Worm (Caenorhabditis elegans) whole organism, young adult: ENCODE data around the gene F10G2.1.

Experiments
- B0336.3 ChIP-seq: fragments of 200-800 bp; sonication (Bioruptor generic); IDR thresholded peaks from 2 replicates; pipeline ENCODE4 v1.3.6; 2022; ENCODE audit warnings: missing genetic modification characterization, missing compliant biosample characterization
- C06A6.2 ChIP-seq: fragments of 200-800 bp; sonication (Bioruptor generic); conservative IDR thresholded peaks from 2 replicates; pipeline ENCODE4 v1.3.6; 2022; ENCODE audit warnings: missing genetic modification characterization, missing compliant biosample characterization
- F33H1.4 ChIP-seq: fragments of 200-800 bp; sonication (Bioruptor generic); IDR thresholded peaks from 2 replicates; pipeline ENCODE4 v1.3.6; 2022; ENCODE audit warnings: missing genetic modification reagents, missing genetic modification characterization, missing compliant biosample characterization
- F37B4.10 ChIP-seq: fragments of 200-800 bp; sonication (Bioruptor generic); IDR thresholded peaks from 2 replicates; pipeline ENCODE4 v1.3.6; 2022; ENCODE audit warnings: missing genetic modification characterization, missing compliant biosample characterization
- F39B2.1 ChIP-seq: fragments of 200-800 bp; sonication (Bioruptor generic); IDR thresholded peaks from 2 replicates; pipeline ENCODE4 v1.3.6; 2022; ENCODE audit warnings: missing genetic modification reagents, missing genetic modification characterization, missing compliant biosample characterization
- F52B5.7 ChIP-seq: sonication (generic microtip); optimal IDR thresholded peaks from 2 replicates; lab custom pipeline; 2016; ENCODE audit warnings: mild to moderate bottlenecking, missing genetic modification characterization, missing compliant biosample characterization
- Y53G8AR.9 ChIP-seq: fragments of 200-800 bp; sonication (Bioruptor generic); conservative IDR thresholded peaks from 2 replicates; pipeline ENCODE4 v1.3.6; 2022; ENCODE audit warnings: missing genetic modification reagents, missing genetic modification characterization, missing compliant biosample characterization
- Y95B8A.8 ChIP-seq: fragments of 200-800 bp; sonication (Bioruptor generic); IDR thresholded peaks from 2 replicates; pipeline ENCODE4 v1.3.6; 2022; ENCODE audit warnings: missing genetic modification reagents, missing genetic modification characterization, missing compliant biosample characterization
- athp-1 ChIP-seq: sonication (generic microtip); optimal IDR thresholded peaks from 2 replicates; lab custom pipeline; 2017; ENCODE audit warnings: mild to moderate bottlenecking, missing genetic modification characterization, missing compliant biosample characterization
- attf-5 ChIP-seq: fragments of 200-800 bp; sonication (Bioruptor generic); optimal IDR thresholded peaks from 2 replicates; lab custom pipeline; 2018; ENCODE audit warnings: mild to moderate bottlenecking, missing genetic modification characterization, missing compliant biosample characterization
- cebp-1 ChIP-seq, 2 experiments: fragments of 200-800 bp in 1 of 2; sonication (Bioruptor generic) in 1 of 2; sonication (generic microtip) in 1 of 2; IDR thresholded peaks in 1 of 2; optimal IDR thresholded peaks in 1 of 2; 2 replicates each; pipeline versions ENCODE4 v1.3.6 to Lab custom; 2017 to 2022; ENCODE audit warnings: missing compliant biosample characterization in 2 of 2, missing genetic modification characterization in 2 of 2, mild to moderate bottlenecking in 1 of 2, missing genetic modification reagents in 1 of 2, moderate library complexity in 1 of 2
- ceh-100 ChIP-seq: fragments of 200-800 bp; sonication (Bioruptor generic); IDR thresholded peaks from 2 replicates; pipeline ENCODE4 v1.3.6; 2022; ENCODE audit warnings: missing genetic modification reagents, missing genetic modification characterization, missing compliant biosample characterization
- ceh-40 ChIP-seq: fragments of 200-800 bp; sonication (Bioruptor generic); IDR thresholded peaks from 2 replicates; pipeline ENCODE4 v1.3.6; 2022; ENCODE audit warnings: missing genetic modification characterization, missing compliant biosample characterization
- chd-7 ChIP-seq: sonication (generic microtip); optimal IDR thresholded peaks from 2 replicates; lab custom pipeline; 2016; ENCODE audit warnings: mild to moderate bottlenecking, missing genetic modification characterization, moderate library complexity, missing compliant biosample characterization
- dpff-1 ChIP-seq: sonication (generic microtip); optimal IDR thresholded peaks from 2 replicates; lab custom pipeline; 2017; ENCODE audit warnings: mild to moderate bottlenecking, missing genetic modification characterization, missing compliant biosample characterization
- egl-18 ChIP-seq: fragments of 200-800 bp; sonication (Bioruptor generic); IDR thresholded peaks from 2 replicates; pipeline ENCODE4 v1.3.6; 2022; ENCODE audit warnings: missing genetic modification reagents, missing genetic modification characterization, missing compliant biosample characterization
- egrh-3 ChIP-seq: fragments of 200-800 bp; sonication (Bioruptor generic); IDR thresholded peaks from 2 replicates; pipeline ENCODE4 v1.3.6; 2022; ENCODE audit warnings: missing genetic modification reagents, missing genetic modification characterization, missing compliant biosample characterization
- ekl-4 ChIP-seq: fragments of 200-800 bp; sonication (Bioruptor generic); IDR thresholded peaks from 2 replicates; pipeline ENCODE4 v1.3.6; 2022; ENCODE audit warnings: missing genetic modification reagents, missing genetic modification characterization, missing compliant biosample characterization
- lin-26 ChIP-seq: fragments of 200-800 bp; sonication (Bioruptor generic); IDR thresholded peaks from 2 replicates; pipeline ENCODE4 v1.3.6; 2022; ENCODE audit warnings: missing genetic modification reagents, missing genetic modification characterization, missing compliant biosample characterization
- lir-1 ChIP-seq: fragments of 200-800 bp; sonication (Bioruptor generic); conservative IDR thresholded peaks from 2 replicates; pipeline ENCODE4 v1.3.6; 2022; ENCODE audit warnings: missing genetic modification reagents, missing genetic modification characterization, missing compliant biosample characterization
- madf-3 ChIP-seq: fragments of 200-800 bp; sonication (Bioruptor generic); IDR thresholded peaks from 2 replicates; pipeline ENCODE4 v1.3.6; 2022; ENCODE audit warnings: missing genetic modification reagents, missing genetic modification characterization, missing compliant biosample characterization
- madf-6 ChIP-seq: fragments of 200-800 bp; sonication (Bioruptor generic); IDR thresholded peaks from 2 replicates; pipeline ENCODE4 v1.3.6; 2022; ENCODE audit warnings: missing genetic modification reagents, missing genetic modification characterization, missing compliant biosample characterization
- mel-28 ChIP-seq: sonication (generic microtip); optimal IDR thresholded peaks from 2 replicates; lab custom pipeline; 2016; ENCODE audit warnings: borderline replicate concordance, mild to moderate bottlenecking, missing genetic modification characterization, missing compliant biosample characterization
- nfyb-1 ChIP-seq: fragments of 200-800 bp; sonication (Bioruptor generic); IDR thresholded peaks from 2 replicates; pipeline ENCODE4 v1.3.6; 2022; ENCODE audit warnings: missing genetic modification reagents, missing genetic modification characterization, missing compliant biosample characterization
- nhr-27 ChIP-seq: fragments of 200-800 bp; sonication (Bioruptor generic); optimal IDR thresholded peaks from 2 replicates; lab custom pipeline; 2018; ENCODE audit warnings: mild to moderate bottlenecking, missing genetic modification characterization, moderate library complexity, missing compliant biosample characterization
- nhr-80 ChIP-seq: sonication (generic microtip); optimal IDR thresholded peaks from 2 replicates; lab custom pipeline; 2016; ENCODE audit warnings: missing genetic modification characterization, missing compliant biosample characterization
- pha-4 ChIP-seq: fragments of 150-350 bp; sonication (generic microtip); optimal IDR thresholded peaks from 2 replicates; lab custom pipeline; 2014; ENCODE audit warnings: missing biosample characterization, missing genetic modification reagents, missing genetic modification characterization
- sea-2 ChIP-seq: fragments of 200-800 bp; sonication (Bioruptor generic); IDR thresholded peaks from 2 replicates; pipeline ENCODE4 v1.3.6; 2022; ENCODE audit warnings: missing genetic modification characterization, missing compliant biosample characterization
- snpc-1.1 ChIP-seq: sonication (generic microtip); optimal IDR thresholded peaks from 2 replicates; lab custom pipeline; 2017; ENCODE audit warnings: missing genetic modification characterization, mild to moderate bottlenecking, missing compliant biosample characterization, antibody characterized with exemption, moderate library complexity, missing genotype, missing genetic modification reagents; ENCODE audit not compliant: insufficient read depth
- snpc-1.3 ChIP-seq: sonication (generic microtip); optimal IDR thresholded peaks from 2 replicates; lab custom pipeline; 2017; ENCODE audit warnings: missing genetic modification characterization, mild to moderate bottlenecking, missing compliant biosample characterization, antibody characterized with exemption, moderate library complexity, missing genotype, missing genetic modification reagents; ENCODE audit not compliant: insufficient read depth
- snpc-4 ChIP-seq, 5 experiments: fragments of 150-350 bp in 1 of 5; sonication (generic microtip) in 4 of 5; optimal IDR thresholded peaks; 2 replicates each; lab custom pipeline; 2014 to 2018; ENCODE audit warnings: missing genetic modification characterization in 5 of 5, missing biosample characterization in 3 of 5, antibody characterized with exemption in 2 of 5, mild to moderate bottlenecking in 2 of 5, missing compliant biosample characterization in 2 of 5, missing genotype in 2 of 5, moderate library complexity in 2 of 5, missing genetic modification reagents in 1 of 5
- ztf-22 ChIP-seq: fragments of 200-800 bp; sonication (Bioruptor generic); optimal IDR thresholded peaks from 2 replicates; lab custom pipeline; 2018; ENCODE audit warnings: mild to moderate bottlenecking, missing genetic modification characterization, moderate library complexity, missing compliant biosample characterization
- ztf-25 ChIP-seq: fragments of 200-800 bp; sonication (Bioruptor generic); IDR thresholded peaks from 2 replicates; pipeline ENCODE4 v1.3.6; 2022; ENCODE audit warnings: missing genetic modification reagents, missing genetic modification characterization, missing compliant biosample characterization
- ztf-28 ChIP-seq: fragments of 200-800 bp; sonication (Bioruptor generic); IDR thresholded peaks from 2 replicates; pipeline ENCODE4 v1.3.6; 2022; ENCODE audit warnings: missing genetic modification reagents, missing genetic modification characterization, missing compliant biosample characterization
- ztf-6 ChIP-seq: fragments of 200-800 bp; sonication (Bioruptor generic); IDR thresholded peaks from 2 replicates; pipeline ENCODE4 v1.3.6; 2022; ENCODE audit warnings: missing genetic modification reagents, missing genetic modification characterization, missing compliant biosample characterization

The F10G2.1 gene

DNA sequence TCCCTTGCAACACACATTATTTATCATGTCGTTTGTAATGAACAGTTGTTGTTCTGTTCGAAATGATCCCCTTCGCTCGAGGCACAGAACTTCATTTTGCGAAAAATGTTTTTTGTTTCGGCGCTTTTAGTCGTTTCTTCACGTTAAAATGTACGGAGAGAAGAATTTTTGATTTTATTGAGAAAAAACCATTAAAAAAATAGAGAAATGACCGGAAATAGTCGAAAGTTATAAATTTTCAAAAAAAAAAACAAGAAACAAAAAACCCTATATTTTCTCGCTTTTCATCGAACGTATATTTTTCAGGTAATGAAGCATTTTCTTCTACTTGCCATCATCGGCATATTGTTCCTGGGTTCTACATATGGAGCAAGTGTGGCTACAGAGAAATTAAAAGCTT lies at the start of gene F10G2.1:
TSS of gene F10G2.1 (plus strand) at position 301 of the 400 bp plus-strand sequence.
- TF ChIP-seq F39B2.1 (GFP tag; lab: Robert Waterston, UW), result no peak
- no peak for TF ChIP-seq cebp-1 (GFP tag; IDR thresholded peaks at IDR 0.05; lab: Robert Waterston, UW)
- no peak for TF ChIP-seq cebp-1 (tag; optimal IDR thresholded peaks at IDR 0.05; lab: Kevin White, UChicago)
- TF ChIP-seq ceh-100 (GFP tag; lab: Robert Waterston, UW), result no peak
- no peak for TF ChIP-seq B0336.3 (GFP tag; lab: Robert Waterston, UW)
- no peak for TF ChIP-seq dpff-1 (tag; lab: Kevin White, UChicago)
- TF ChIP-seq F33H1.4 (GFP tag; lab: Robert Waterston, UW), result no peak
- TF ChIP-seq ztf-25 (GFP tag; lab: Robert Waterston, UW), result no peak
- TF ChIP-seq chd-7 (tag; lab: Kevin White, UChicago), result no peak
- TF ChIP-seq snpc-1.1, result no peak
- TF ChIP-seq Y95B8A.8 (GFP tag; lab: Robert Waterston, UW), result no peak
- no peak for TF ChIP-seq snpc-1.3 (tag; lab: Kevin White, UChicago)
- TF ChIP-seq C06A6.2 (GFP tag; lab: Robert Waterston, UW), result no peak
- TF ChIP-seq nfyb-1 (GFP tag; lab: Robert Waterston, UW), result no peak

DNA sequence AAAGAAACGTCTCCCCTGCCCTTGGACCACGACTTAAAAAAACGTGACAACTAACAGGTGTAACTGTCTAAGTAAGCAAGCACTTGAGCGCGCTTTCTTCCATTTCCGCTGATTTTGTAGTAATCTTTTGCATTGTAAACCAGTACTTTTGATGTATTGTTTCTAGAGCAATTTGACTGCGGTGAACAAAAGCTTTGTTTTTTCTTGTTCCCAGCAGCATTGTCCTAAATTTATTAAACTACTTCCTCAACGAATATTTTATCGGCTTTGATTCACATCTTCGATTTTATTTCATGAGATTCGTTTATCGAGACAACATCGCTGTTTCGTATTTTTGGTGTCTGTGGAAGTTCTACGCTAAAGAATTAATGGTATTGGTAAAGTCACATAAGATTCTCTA lies 43.7 kb upstream of the F10G2.1 start, which contains the start of gene C13A2.1:
TSS of gene C13A2.1 (plus strand) at position 301 of the 400 bp plus-strand sequence.
- TF ChIP-seq athp-1 (tag; lab: Kevin White, UChicago), result no peak
- TF ChIP-seq snpc-4 (GFP tag; optimal IDR thresholded peaks at IDR 0.05; lab: Kevin White, UChicago), result no peak
- TF ChIP-seq snpc-4 (tag; optimal IDR thresholded peaks at IDR 0.05; lab: Kevin White, UChicago), result no peak
- TF ChIP-seq ztf-28, result no peak
- TF ChIP-seq sea-2 (GFP tag; lab: Robert Waterston, UW), result no peak
- no peak for TF ChIP-seq F37B4.10 (GFP tag; lab: Robert Waterston, UW)
- no peak for TF ChIP-seq ztf-25 (GFP tag; lab: Robert Waterston, UW)
- TF ChIP-seq attf-5 (GFP tag; lab: Kevin White, UChicago), result no peak
- no peak for TF ChIP-seq snpc-1.3 (tag; lab: Kevin White, UChicago)
- TF ChIP-seq ekl-4 (GFP tag; lab: Robert Waterston, UW), result no peak
- TF ChIP-seq ztf-22 (GFP tag; lab: Kevin White, UChicago), result no peak
- TF ChIP-seq Y53G8AR.9 (GFP tag; lab: Robert Waterston, UW), result no peak
- TF ChIP-seq, all 124 proteins: peak for 0

DNA sequence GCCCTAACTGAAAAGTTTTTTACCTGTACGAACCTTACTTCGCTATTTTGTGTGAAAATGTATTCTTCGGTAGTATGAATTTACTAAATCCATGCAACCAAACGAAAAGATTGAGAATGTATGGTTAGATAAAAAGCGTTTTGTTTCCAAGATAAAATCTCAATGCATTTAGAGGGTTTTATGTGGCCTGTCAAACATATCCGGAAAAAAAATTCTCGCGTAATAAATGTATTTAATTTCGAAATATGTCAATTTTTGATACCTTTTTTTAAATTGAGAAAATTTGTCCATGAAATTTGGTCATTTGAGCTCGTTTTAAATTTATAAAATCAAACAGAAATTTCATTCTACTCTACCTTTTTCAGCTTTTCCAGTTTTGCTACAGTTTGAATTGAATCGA lies 37.1 kb upstream of the F10G2.1 start, which contains the start of gene F07G11.4:
TSS of gene F07G11.4 (minus strand) at position 101 of the 400 bp plus-strand sequence.
- TF ChIP-seq sea-2 (GFP tag; lab: Robert Waterston, UW) (no peak), lin-26 (GFP tag; lab: Robert Waterston, UW) (no peak), mel-28 (tag; lab: Kevin White, UChicago) (no peak), madf-6 (GFP tag; lab: Robert Waterston, UW) (no peak), F52B5.7 (tag; lab: Kevin White, UChicago) (no peak), pha-4 (tag; lab: Kevin White, UChicago) (no peak), ztf-6 (GFP tag; lab: Robert Waterston, UW) (no peak), nhr-27 (tag; lab: Kevin White, UChicago) (no peak), lir-1 (GFP tag; lab: Robert Waterston, UW) (no peak), egl-18 (GFP tag; lab: Robert Waterston, UW) (no peak)

DNA sequence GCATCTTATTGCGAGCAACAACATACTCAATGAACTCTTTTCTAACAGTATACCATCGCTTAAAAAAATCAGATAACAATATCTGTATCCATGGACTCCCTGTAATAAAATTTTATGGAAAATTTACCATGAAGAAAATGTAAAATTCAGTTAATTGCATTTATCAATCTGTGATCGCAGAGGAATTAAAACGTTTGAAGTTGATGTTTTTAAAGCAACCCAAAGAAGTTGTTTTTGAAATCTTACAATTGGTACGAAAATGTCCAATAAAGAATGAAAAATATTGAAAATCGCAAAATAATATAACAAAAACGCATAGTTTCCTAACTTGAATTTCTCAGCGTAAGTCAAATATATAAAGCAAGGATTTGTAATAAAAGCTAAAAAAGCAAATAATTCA lies 35.1 kb upstream of the F10G2.1 start, which contains the start of gene srj-32:
TSS of gene srj-32 (minus strand) at position 101 of the 400 bp plus-strand sequence.
- TF ChIP-seq athp-1 (tag; lab: Kevin White, UChicago) (no peak), ceh-40 (GFP tag; lab: Robert Waterston, UW) (no peak), egrh-3 (GFP tag; lab: Robert Waterston, UW) (no peak), F37B4.10 (GFP tag; lab: Robert Waterston, UW) (no peak), nhr-27 (tag; lab: Kevin White, UChicago) (no peak), cebp-1 (GFP tag; IDR thresholded peaks at IDR 0.05; lab: Robert Waterston, UW) (no peak), cebp-1 (tag; optimal IDR thresholded peaks at IDR 0.05; lab: Kevin White, UChicago) (no peak), nfyb-1 (GFP tag; lab: Robert Waterston, UW) (no peak), nhr-80 (tag; lab: Kevin White, UChicago) (no peak), madf-3 (no peak)
